Fruit fly (Drosophila melanogaster): ENCODE measurements around the gene CG14005.

- TF ChIP-seq Abd-B (GFP tag; optimal IDR thresholded peaks at IDR 0.05) (no peak), Hr78 (GFP tag; optimal IDR thresholded peaks at IDR 0.05) (no peak), pan (optimal IDR thresholded peaks at IDR 0.05) (no peak), Dfd (GFP tag; optimal IDR thresholded peaks at IDR 0.05) (no peak), fru (GFP tag; optimal IDR thresholded peaks at IDR 0.05) (no peak), sage (GFP tag; optimal IDR thresholded peaks at IDR 0.05) (no peak), h (GFP tag; optimal IDR thresholded peaks at IDR 0.05) (no peak), Hnf4 (GFP tag; optimal IDR thresholded peaks at IDR 0.05) (no peak), br (GFP tag; optimal IDR thresholded peaks at IDR 0.05) (no peak)
These were observed 12.5 kb downstream of the CG14005 start for dm6 chr2L:5789268-5789667.

Data from whole organism, wandering third instar larva.